Worm (Caenorhabditis elegans) whole organism, young adult: ENCODE data around the gene T13G4.1.
"Not testable (repeated sequence)": the region's sequence is repeated elsewhere in the genome, so short reads cannot be mapped to it uniquely, and the experiment has no call there.

Source experiments
- F33H1.4 ChIP-seq: fragments of 200-800 bp; sonication (Bioruptor generic); IDR thresholded peaks from 2 replicates; pipeline ENCODE4 v1.3.6; 2022; ENCODE audit warnings: missing genetic modification reagents, missing genetic modification characterization, missing compliant biosample characterization
- F57A8.1 ChIP-seq: fragments of 200-800 bp; sonication (Bioruptor generic); optimal IDR thresholded peaks from 2 replicates; lab custom pipeline; 2018; ENCODE audit warnings: mild to moderate bottlenecking, missing genetic modification characterization, moderate library complexity, missing compliant biosample characterization
- T26A5.8 ChIP-seq: sonication (generic microtip); optimal IDR thresholded peaks from 2 replicates; lab custom pipeline; 2016; ENCODE audit warnings: missing genetic modification characterization, missing compliant biosample characterization
- Y53F4B.3 ChIP-seq: fragments of 200-800 bp; sonication (Bioruptor generic); IDR thresholded peaks from 2 replicates; pipeline ENCODE4 v1.3.6; 2022; ENCODE audit warnings: missing genetic modification reagents, missing genetic modification characterization, missing compliant biosample characterization
- Y56A3A.18 ChIP-seq: fragments of 200-800 bp; sonication (Bioruptor generic); IDR thresholded peaks from 2 replicates; pipeline ENCODE4 v1.3.6; 2022; ENCODE audit warnings: missing genetic modification reagents, missing genetic modification characterization, missing compliant biosample characterization
- attf-5 ChIP-seq: fragments of 200-800 bp; sonication (Bioruptor generic); optimal IDR thresholded peaks from 2 replicates; lab custom pipeline; 2018; ENCODE audit warnings: mild to moderate bottlenecking, missing genetic modification characterization, missing compliant biosample characterization
- attf-6 ChIP-seq: fragments of 200-800 bp; sonication (Bioruptor generic); IDR thresholded peaks from 2 replicates; pipeline ENCODE4 v1.3.6; 2022; ENCODE audit warnings: missing genetic modification reagents, missing genetic modification characterization, missing compliant biosample characterization
- ccch-3 ChIP-seq: fragments of 200-800 bp; sonication (Bioruptor generic); optimal IDR thresholded peaks from 2 replicates; lab custom pipeline; 2018; ENCODE audit warnings: mild to moderate bottlenecking, missing genetic modification characterization, missing compliant biosample characterization
- ceh-27 ChIP-seq: fragments of 200-800 bp; sonication (Bioruptor generic); optimal IDR thresholded peaks from 2 replicates; lab custom pipeline; 2018; ENCODE audit warnings: mild to moderate bottlenecking, missing genetic modification characterization, moderate library complexity, missing compliant biosample characterization
- ceh-58 ChIP-seq: fragments of 200-800 bp; sonication (Bioruptor generic); IDR thresholded peaks from 2 replicates; pipeline ENCODE4 v1.3.6; 2022; ENCODE audit warnings: missing genetic modification characterization, missing compliant biosample characterization
- chd-7 ChIP-seq: sonication (generic microtip); optimal IDR thresholded peaks from 2 replicates; lab custom pipeline; 2016; ENCODE audit warnings: mild to moderate bottlenecking, missing genetic modification characterization, moderate library complexity, missing compliant biosample characterization
- dpl-1 ChIP-seq: fragments of 150-350 bp; optimal IDR thresholded peaks from 2 replicates; lab custom pipeline; 2014; ENCODE audit warnings: missing biosample characterization, missing genetic modification reagents, missing genetic modification characterization
- egrh-3 ChIP-seq: fragments of 200-800 bp; sonication (Bioruptor generic); IDR thresholded peaks from 2 replicates; pipeline ENCODE4 v1.3.6; 2022; ENCODE audit warnings: missing genetic modification reagents, missing genetic modification characterization, missing compliant biosample characterization
- ets-4 ChIP-seq: fragments of 200-800 bp; sonication (Bioruptor generic); optimal IDR thresholded peaks from 2 replicates; lab custom pipeline; 2018; ENCODE audit warnings: mild to moderate bottlenecking, missing genetic modification characterization, missing compliant biosample characterization
- fkh-3 ChIP-seq: sonication (generic microtip); optimal IDR thresholded peaks from 2 replicates; lab custom pipeline; 2016; ENCODE audit warnings: mild to moderate bottlenecking, missing genetic modification characterization, missing compliant biosample characterization
- hlh-26 ChIP-seq: fragments of 200-800 bp; sonication (Bioruptor generic); conservative IDR thresholded peaks from 2 replicates; pipeline ENCODE4 v1.3.6; 2022; ENCODE audit warnings: missing genetic modification reagents, missing genetic modification characterization, missing compliant biosample characterization
- hmg-20 ChIP-seq: fragments of 200-800 bp; sonication (Bioruptor generic); IDR thresholded peaks from 2 replicates; pipeline ENCODE4 v1.3.6; 2022; ENCODE audit warnings: missing genetic modification reagents, missing genetic modification characterization, missing compliant biosample characterization
- lin-40 ChIP-seq: sonication (generic microtip); optimal IDR thresholded peaks from 2 replicates; lab custom pipeline; 2016; ENCODE audit warnings: missing genetic modification characterization, mild to moderate bottlenecking, missing compliant biosample characterization, missing genotype, missing genetic modification reagents
- lsl-1 ChIP-seq: fragments of 200-800 bp; sonication (Bioruptor generic); optimal IDR thresholded peaks from 2 replicates; lab custom pipeline; 2018; ENCODE audit warnings: mild to moderate bottlenecking, missing genetic modification characterization, moderate library complexity, missing compliant biosample characterization
- madf-6 ChIP-seq: fragments of 200-800 bp; sonication (Bioruptor generic); IDR thresholded peaks from 2 replicates; pipeline ENCODE4 v1.3.6; 2022; ENCODE audit warnings: missing genetic modification reagents, missing genetic modification characterization, missing compliant biosample characterization
- nfya-1 ChIP-seq: sonication (generic microtip); optimal IDR thresholded peaks from 2 replicates; lab custom pipeline; 2017; ENCODE audit warnings: antibody characterized with exemption, missing compliant biosample characterization, missing genetic modification characterization, borderline replicate concordance; ENCODE audit not compliant: insufficient read depth
- nhr-179 ChIP-seq: sonication (generic microtip); optimal IDR thresholded peaks from 2 replicates; lab custom pipeline; 2016; ENCODE audit warnings: mild to moderate bottlenecking, missing genetic modification characterization, missing compliant biosample characterization
- rcor-1 ChIP-seq: fragments of 200-800 bp; sonication (Bioruptor generic); IDR thresholded peaks from 2 replicates; pipeline ENCODE4 v1.3.6; 2022; ENCODE audit warnings: missing genetic modification reagents, missing genetic modification characterization, missing compliant biosample characterization
- sdz-38 ChIP-seq: sonication (generic microtip); optimal IDR thresholded peaks from 2 replicates; lab custom pipeline; 2016; ENCODE audit warnings: missing genotype, missing genetic modification characterization, missing compliant biosample characterization
- sea-2 ChIP-seq: fragments of 200-800 bp; sonication (Bioruptor generic); IDR thresholded peaks from 2 replicates; pipeline ENCODE4 v1.3.6; 2022; ENCODE audit warnings: missing genetic modification characterization, missing compliant biosample characterization
- snpc-4 ChIP-seq, 5 experiments: fragments of 150-350 bp in 1 of 5; sonication (generic microtip) in 4 of 5; optimal IDR thresholded peaks; 2 replicates each; lab custom pipeline; 2014 to 2018; ENCODE audit warnings: missing genetic modification characterization in 5 of 5, missing biosample characterization in 3 of 5, antibody characterized with exemption in 2 of 5, mild to moderate bottlenecking in 2 of 5, missing compliant biosample characterization in 2 of 5, missing genotype in 2 of 5, moderate library complexity in 2 of 5, missing genetic modification reagents in 1 of 5
- somi-1 ChIP-seq: fragments of 200-800 bp; sonication (Bioruptor generic); optimal IDR thresholded peaks from 2 replicates; lab custom pipeline; 2018; ENCODE audit warnings: mild to moderate bottlenecking, missing genetic modification characterization, missing compliant biosample characterization
- tbp1 ChIP-seq: fragments of 200-800 bp; sonication (Bioruptor generic); optimal IDR thresholded peaks from 2 replicates; lab custom pipeline; 2018; ENCODE audit warnings: mild to moderate bottlenecking, missing genetic modification characterization, missing compliant biosample characterization
- zfh-2 ChIP-seq: fragments of 200-800 bp; sonication (Bioruptor generic); conservative IDR thresholded peaks from 2 replicates; pipeline ENCODE4 v1.3.6; 2022; ENCODE audit warnings: missing genetic modification reagents, missing genetic modification characterization, missing compliant biosample characterization
- ztf-26 ChIP-seq: sonication (generic microtip); optimal IDR thresholded peaks from 2 replicates; lab custom pipeline; 2017; ENCODE audit warnings: missing genetic modification characterization, missing compliant biosample characterization

T13G4.1 gene

ce11 chrX:1181271-1181958 is 11.5 kb upstream of the T13G4.1 start:
- TF ChIP-seq F57A8.1 (GFP tag; lab: Kevin White, UChicago): no peak
- no peak for TF ChIP-seq lin-40 (tag; lab: Kevin White, UChicago)
- no peak for TF ChIP-seq F33H1.4 (GFP tag; lab: Robert Waterston, UW)
- TF ChIP-seq zfh-2 (GFP tag; lab: Robert Waterston, UW): peak; percentile 55; the same call in 1 of the 2 replicates
- TF ChIP-seq fkh-3: no peak

DNA sequence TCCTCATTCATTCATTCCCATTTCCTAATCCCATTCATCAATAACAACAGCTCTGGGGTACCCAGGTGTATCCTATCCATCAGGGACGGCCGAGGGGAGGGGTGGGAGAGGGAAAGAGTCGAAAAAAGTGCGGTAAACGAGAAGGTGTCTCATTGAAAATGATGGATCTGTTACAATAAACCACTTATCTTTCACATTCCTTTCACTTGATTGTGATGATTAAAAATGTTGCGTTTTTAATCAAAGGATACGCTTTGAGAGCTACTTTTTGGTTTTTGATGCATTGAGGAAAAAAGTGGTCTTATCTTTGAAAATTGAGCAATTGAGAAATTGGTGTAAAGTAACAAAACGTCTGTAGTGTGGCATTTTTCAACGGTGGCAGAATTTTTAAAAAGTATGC is 9.7 kb upstream of the T13G4.1 start:
- TF ChIP-seq nhr-179 (tag; lab: Kevin White, UChicago) (no peak), dpl-1 (GFP tag; lab: Kevin White, UChicago) (no peak), Y56A3A.18 (GFP tag; lab: Robert Waterston, UW) (no peak), attf-5 (GFP tag; lab: Kevin White, UChicago) (no peak), nfya-1 (no peak), sdz-38 (tag; lab: Kevin White, UChicago) (no peak), hmg-20 (GFP tag; lab: Robert Waterston, UW) (no peak), ets-4 (GFP tag; lab: Kevin White, UChicago) (no peak), ccch-3 (GFP tag; lab: Kevin White, UChicago) (no peak), somi-1 (no peak), chd-7 (tag; lab: Kevin White, UChicago) (no peak), lsl-1 (GFP tag; lab: Kevin White, UChicago) (no peak), T26A5.8 (tag; lab: Kevin White, UChicago) (no peak), ztf-26 (tag; lab: Kevin White, UChicago) (no peak)

DNA sequence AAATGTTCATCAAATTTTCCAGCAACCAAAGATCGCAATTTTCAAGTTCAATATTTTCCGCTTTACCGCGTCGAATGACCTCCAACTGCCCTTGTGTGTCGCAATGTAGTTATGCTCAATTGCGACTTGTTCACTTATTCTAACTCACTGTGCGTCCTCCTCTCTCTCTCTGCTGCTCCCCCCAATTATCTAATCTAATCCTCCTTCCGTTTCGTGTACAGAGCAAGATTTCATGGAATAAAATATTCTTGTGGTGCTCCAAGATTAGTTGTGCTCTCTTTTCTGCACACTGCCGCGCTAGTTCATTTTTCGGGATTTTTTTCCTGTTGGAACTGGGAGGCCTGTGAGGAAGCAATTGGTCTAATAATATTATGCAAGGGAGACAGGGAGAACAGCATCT is 9.0 kb upstream of the T13G4.1 start:
- TF ChIP-seq Y56A3A.18 (GFP tag; lab: Robert Waterston, UW): no peak
- TF ChIP-seq nfya-1: no peak
- TF ChIP-seq ccch-3 (GFP tag; lab: Kevin White, UChicago): no peak
- TF ChIP-seq F33H1.4 (GFP tag; lab: Robert Waterston, UW): no peak
- TF ChIP-seq F57A8.1 (GFP tag; lab: Kevin White, UChicago): no peak
- TF ChIP-seq rcor-1 (GFP tag; lab: Robert Waterston, UW): no peak
- TF ChIP-seq hlh-26: no peak
- TF ChIP-seq ceh-58 (GFP tag; lab: Robert Waterston, UW): no peak
- TF ChIP-seq madf-6 (GFP tag; lab: Robert Waterston, UW): no peak
- TF ChIP-seq, all 124 proteins: peak for 0

DNA sequence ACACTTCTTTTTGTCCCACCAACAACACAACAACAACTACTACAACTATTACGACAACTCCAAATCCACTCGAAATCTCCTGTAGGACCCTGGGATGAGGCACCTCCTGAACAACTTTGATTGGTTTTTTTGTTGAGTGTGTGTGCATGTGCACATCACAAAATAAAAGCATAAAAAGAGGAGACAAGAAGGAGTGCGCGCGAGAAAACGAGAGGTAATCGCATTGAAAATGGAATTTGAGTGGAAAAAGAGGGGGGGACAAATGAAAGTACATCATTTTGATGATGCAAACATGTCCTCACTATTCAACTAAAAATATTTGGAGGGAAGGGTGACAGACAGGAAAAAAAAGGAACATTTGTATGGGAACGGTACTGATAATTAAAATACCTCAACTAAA is 7.5 kb upstream of the T13G4.1 start:
- TF ChIP-seq sea-2 (GFP tag; lab: Robert Waterston, UW) (no peak), ceh-27 (GFP tag; lab: Kevin White, UChicago) (peak; percentile 85)

DNA sequence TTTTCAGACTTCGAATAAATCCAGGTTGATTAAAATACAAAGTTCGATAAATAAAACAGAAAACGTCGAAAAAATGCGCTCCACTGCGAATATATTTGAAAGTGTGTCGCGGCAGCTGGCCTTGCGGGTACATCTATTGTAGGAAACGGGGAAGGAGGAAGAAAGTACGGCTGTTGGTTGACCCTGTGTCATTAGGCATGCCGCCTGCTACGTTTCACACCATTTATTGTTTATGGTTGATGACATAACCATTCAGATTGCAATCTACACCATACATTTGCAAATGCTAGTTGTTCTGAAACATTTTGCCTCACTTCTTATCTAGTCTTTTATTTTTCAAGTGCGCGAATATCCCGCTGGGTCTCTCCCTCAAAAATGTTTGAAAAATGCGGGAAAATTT is 1.4 kb upstream of the T13G4.1 start, which contains the start of gene T13G4.4:
T13G4.4 (minus strand) TSS at position 97 of the 400 bp plus-strand sequence.
- TF ChIP-seq attf-6: no peak
- no peak for TF ChIP-seq tbp1 (GFP tag; lab: Kevin White, UChicago)

ce11 chrX:1195178-1195750 is 2.3 kb downstream of the T13G4.1 start:
- TF ChIP-seq egrh-3 (GFP tag; lab: Robert Waterston, UW): peak; percentile 82
- peak; percentile 91; the same call in 1 of the 2 replicates for TF ChIP-seq Y53F4B.3 (GFP tag; lab: Robert Waterston, UW)
- not testable (repeated sequence) for TF ChIP-seq snpc-4 (GFP tag; optimal IDR thresholded peaks at IDR 0.05; lab: Kevin White, UChicago)
- TF ChIP-seq snpc-4 (tag; optimal IDR thresholded peaks at IDR 0.05; lab: Kevin White, UChicago): peak in 1 of 4 experiments; percentile 80
- TF ChIP-seq, all 124 proteins: peak for 3; not testable (repeated sequence) for 121
